Fruit fly (Drosophila melanogaster): ENCODE results near the gene fz2.
A peak's percentile ranks its signal among the peaks of the same experiment; 100 is the strongest.

Gene fz2

dm6 chr3L:19091423-19092124 lies 143.6 kb downstream of the fz2 start (continued):
- no peak for TF ChIP-seq CG7839 (tag; optimal IDR thresholded peaks at IDR 0.05)
- peak; percentile 17 for TF ChIP-seq B-H2 (GFP tag; optimal IDR thresholded peaks at IDR 0.05)
- no peak for TF ChIP-seq Hsf (GFP tag; optimal IDR thresholded peaks at IDR 0.05)
- no peak for TF ChIP-seq lola (GFP tag; optimal IDR thresholded peaks at IDR 0.05)
- TF ChIP-seq insv (GFP tag; optimal IDR thresholded peaks at IDR 0.05): no peak
- no peak for TF ChIP-seq tap (tag; optimal IDR thresholded peaks at IDR 0.05)
- no peak for TF ChIP-seq dm (GFP tag; optimal IDR thresholded peaks at IDR 0.05)
- no peak for TF ChIP-seq lmd (GFP tag; IDR thresholded peaks at IDR 0.05)
- TF ChIP-seq Ravus (GFP tag; IDR thresholded peaks at IDR 0.05): no peak
- TF ChIP-seq mam (GFP tag; optimal IDR thresholded peaks at IDR 0.05): no peak
- TF ChIP-seq CG3995 (GFP tag; optimal IDR thresholded peaks at IDR 0.05): no peak
- no peak for TF ChIP-seq Mad (GFP tag; optimal IDR thresholded peaks at IDR 0.05)
- no peak for TF ChIP-seq btn (GFP tag; optimal IDR thresholded peaks at IDR 0.05)
- no peak for TF ChIP-seq CkIIα-i1 (GFP tag; IDR thresholded peaks at IDR 0.05)
- TF ChIP-seq Lhr (GFP tag; optimal IDR thresholded peaks at IDR 0.05): no peak
- TF ChIP-seq dysf (GFP tag; IDR thresholded peaks at IDR 0.05): no peak
- TF ChIP-seq Nf-YB (GFP tag; optimal IDR thresholded peaks at IDR 0.05): no peak
- peak; percentile 14 for TF ChIP-seq mirr (GFP tag; optimal IDR thresholded peaks at IDR 0.05)
- no peak for TF ChIP-seq CG4404 (GFP tag; IDR thresholded peaks at IDR 0.05)
- TF ChIP-seq CG12391 (tag; optimal IDR thresholded peaks at IDR 0.05): no peak
- no peak for TF ChIP-seq CG3163 (GFP tag; optimal IDR thresholded peaks at IDR 0.05)
- peak; percentile 84 for TF ChIP-seq oc (tag; optimal IDR thresholded peaks at IDR 0.05)
- no peak for TF ChIP-seq gfzf (GFP tag; optimal IDR thresholded peaks at IDR 0.05)
- no peak for TF ChIP-seq CG1603 (tag; optimal IDR thresholded peaks at IDR 0.05)
- no peak for TF ChIP-seq CG12219 (GFP tag; optimal IDR thresholded peaks at IDR 0.05)
- TF ChIP-seq maf-S (GFP tag; optimal IDR thresholded peaks at IDR 0.05): no peak
- no peak for TF ChIP-seq Xrp1 (GFP tag; IDR thresholded peaks at IDR 0.05)
- TF ChIP-seq Hr3 (GFP tag; optimal IDR thresholded peaks at IDR 0.05): no peak
- TF ChIP-seq CG12942 (GFP tag; optimal IDR thresholded peaks at IDR 0.05): no peak
- no peak for TF ChIP-seq CG11398 (GFP tag; optimal IDR thresholded peaks at IDR 0.05)
- 0 out of 3 replicates have a peak, but pooled peaks have one; percentile 20 for TF ChIP-seq CG14860 (GFP tag; IDR thresholded peaks at IDR 0.05; ENCODE audit: partially characterized antibody)
- TF ChIP-seq Vsx1 (GFP tag; optimal IDR thresholded peaks at IDR 0.05): no peak
- no peak for TF ChIP-seq sob (GFP tag; IDR thresholded peaks at IDR 0.05)
- TF ChIP-seq trh (GFP tag; optimal IDR thresholded peaks at IDR 0.05): no peak
- no peak for TF ChIP-seq pb (GFP tag; optimal IDR thresholded peaks at IDR 0.05)
- no peak for TF ChIP-seq Dref (GFP tag; IDR thresholded peaks at IDR 0.05)
- TF ChIP-seq NC2α (GFP tag; optimal IDR thresholded peaks at IDR 0.05): no peak
- TF ChIP-seq ato (GFP tag; IDR thresholded peaks at IDR 0.05; ENCODE audit: partially characterized antibody): no peak
- no peak for TF ChIP-seq CG18262 (tag; optimal IDR thresholded peaks at IDR 0.05)
- TF ChIP-seq CG31224 (GFP tag; IDR thresholded peaks at IDR 0.05): no peak
- TF ChIP-seq tx (GFP tag; optimal IDR thresholded peaks at IDR 0.05): no peak
- no peak for TF ChIP-seq stc (GFP tag; IDR thresholded peaks at IDR 0.05)
- no peak for TF ChIP-seq HLH3B (GFP tag; IDR thresholded peaks at IDR 0.05)
- no peak for TF ChIP-seq sc (optimal IDR thresholded peaks at IDR 0.05)
- no peak for TF ChIP-seq sc (GFP tag; optimal IDR thresholded peaks at IDR 0.05)
- TF ChIP-seq sima (GFP tag; optimal IDR thresholded peaks at IDR 0.05): no peak
- TF ChIP-seq fd96Cb (tag; optimal IDR thresholded peaks at IDR 0.05): no peak
- no peak for TF ChIP-seq sim (GFP tag; IDR thresholded peaks at IDR 0.05)
- TF ChIP-seq Max (GFP tag; optimal IDR thresholded peaks at IDR 0.05): no peak
- no peak for TF ChIP-seq az2 (GFP tag; optimal IDR thresholded peaks at IDR 0.05)
- TF ChIP-seq tgo (GFP tag; IDR thresholded peaks at IDR 0.05): 0 out of 3 replicates have a peak, but pooled peaks have one; percentile 48
